Worm (Caenorhabditis elegans) whole organism, late embryonic: ENCODE results near the gene K10C2.8.

Experiments used
- elt-2 ChIP-seq: sonication (generic microtip); optimal IDR thresholded peaks from 2 replicates; lab custom pipeline; 2016; ENCODE audit warnings: missing genetic modification reagents, missing genetic modification characterization, missing compliant biosample characterization
- nhr-232 ChIP-seq: sonication (generic microtip); optimal IDR thresholded peaks from 2 replicates; lab custom pipeline; 2016; ENCODE audit warnings: missing genetic modification characterization, missing compliant biosample characterization
- unc-55 ChIP-seq: sonication (generic microtip); optimal IDR thresholded peaks from 2 replicates; lab custom pipeline; 2017; ENCODE audit warnings: missing biosample characterization, missing genetic modification reagents, missing genetic modification characterization

ce11 chrX:6473698-6474314, 36.4 kb upstream of the K10C2.8 start, which contains the start of the genes C15B12.4 and C15B12.8:
- TF ChIP-seq nhr-232 (tag; lab: Kevin White, UChicago) (no peak), elt-2 (tag; lab: Kevin White, UChicago) (peak; percentile 54), unc-55 (GFP tag; lab: Kevin White, UChicago) (no peak)
